Worm (Caenorhabditis elegans) whole organism, L1 larva: ENCODE results near the gene ZK643.6.

Source experiments
- C04F5.9 ChIP-seq: sonication (generic microtip); optimal IDR thresholded peaks from 2 replicates; lab custom pipeline; 2016; ENCODE audit warnings: missing genetic modification characterization, missing compliant biosample characterization
- C16A3.4 ChIP-seq: fragments of 150-350 bp; optimal IDR thresholded peaks from 2 replicates; lab custom pipeline; 2014; ENCODE audit warnings: missing biosample characterization, missing genetic modification characterization
- C34B4.2 ChIP-seq: sonication (generic microtip); optimal IDR thresholded peaks from 2 replicates; lab custom pipeline; 2017; ENCODE audit warnings: mild to moderate bottlenecking, missing genetic modification characterization, missing compliant biosample characterization
- Y116A8C.19 ChIP-seq: sonication (generic microtip); optimal IDR thresholded peaks from 2 replicates; lab custom pipeline; 2016; ENCODE audit warnings: missing compliant biosample characterization, missing genetic modification characterization, borderline replicate concordance
- alr-1 ChIP-seq: fragments of 200-800 bp; sonication (Bioruptor generic); optimal IDR thresholded peaks from 2 replicates; lab custom pipeline; 2018; ENCODE audit warnings: borderline replicate concordance, mild to moderate bottlenecking, missing genetic modification characterization, missing compliant biosample characterization
- aly-2 ChIP-seq: fragments of 150-350 bp; optimal IDR thresholded peaks from 2 replicates; lab custom pipeline; 2014; ENCODE audit warnings: missing biosample characterization, missing genetic modification characterization
- ama-1 ChIP-seq: fragments of 150-350 bp; optimal IDR thresholded peaks from 2 replicates; lab custom pipeline; 2014
- blmp-1 ChIP-seq: fragments of 150-350 bp; optimal IDR thresholded peaks from 2 replicates; lab custom pipeline; 2014; ENCODE audit warnings: missing biosample characterization, missing genetic modification characterization
- ceh-82 ChIP-seq, 3 experiments: fragments of 150-350 bp in 1 of 3; sonication (generic microtip) in 2 of 3; optimal IDR thresholded peaks; 2 replicates each; lab custom pipeline; 2014 to 2017; ENCODE audit warnings: missing biosample characterization in 3 of 3, missing genetic modification characterization in 3 of 3
- ceh-88 ChIP-seq: fragments of 200-800 bp; sonication (Bioruptor generic); IDR thresholded peaks from 2 replicates; pipeline ENCODE4 v1.3.6; 2022; ENCODE audit warnings: missing genetic modification characterization, missing compliant biosample characterization
- ceh-90 ChIP-seq: sonication (generic microtip); optimal IDR thresholded peaks from 2 replicates; lab custom pipeline; 2016; ENCODE audit warnings: missing genetic modification characterization, missing compliant biosample characterization
- dpl-1 ChIP-seq, 3 experiments: fragments of 150-350 bp in 2 of 3; sonication (generic microtip) in 1 of 3; optimal IDR thresholded peaks; 2 replicates each; lab custom pipeline; 2014 to 2017; ENCODE audit warnings: missing biosample characterization in 3 of 3, missing genetic modification characterization in 3 of 3, missing genetic modification reagents in 3 of 3
- dsc-1 ChIP-seq: sonication (generic microtip); optimal IDR thresholded peaks from 2 replicates; lab custom pipeline; 2016; ENCODE audit warnings: mild to moderate bottlenecking, missing genetic modification characterization, missing compliant biosample characterization
- efl-3 ChIP-seq: fragments of 200-800 bp; sonication (Bioruptor generic); optimal IDR thresholded peaks from 2 replicates; lab custom pipeline; 2018; ENCODE audit warnings: mild to moderate bottlenecking, missing genetic modification characterization, missing compliant biosample characterization
- elt-3 ChIP-seq, 6 experiments: fragments of 150-350 bp in 1 of 6; sonication (generic microtip); optimal IDR thresholded peaks; 2 replicates each; lab custom pipeline; 2017 to 2018; ENCODE audit warnings: missing biosample characterization in 6 of 6, missing genetic modification characterization in 6 of 6, inconsistent platforms in 1 of 6
- ets-5 ChIP-seq: fragments of 200-800 bp; sonication (Bioruptor generic); IDR thresholded peaks from 2 replicates; pipeline ENCODE4 v1.3.6; 2022; ENCODE audit warnings: missing genetic modification characterization, missing compliant biosample characterization
- fkh-10 ChIP-seq: sonication (generic microtip); optimal IDR thresholded peaks from 2 replicates; lab custom pipeline; 2017; ENCODE audit warnings: missing biosample characterization, missing genetic modification reagents, missing genetic modification characterization
- fkh-8 ChIP-seq: sonication (generic microtip); optimal IDR thresholded peaks from 2 replicates; lab custom pipeline; 2016; ENCODE audit warnings: mild to moderate bottlenecking, missing genetic modification characterization, missing compliant biosample characterization
- hlh-17 ChIP-seq: fragments of 200-800 bp; sonication (Bioruptor generic); optimal IDR thresholded peaks from 2 replicates; lab custom pipeline; 2018; ENCODE audit warnings: missing genetic modification characterization, mild to moderate bottlenecking, missing compliant biosample characterization, moderate library complexity, borderline replicate concordance
- irx-1 ChIP-seq: sonication (generic microtip); optimal IDR thresholded peaks from 2 replicates; lab custom pipeline; 2016; ENCODE audit warnings: missing genetic modification characterization, missing compliant biosample characterization
- isw-1 ChIP-seq: fragments of 200-800 bp; sonication (Bioruptor generic); IDR thresholded peaks from 2 replicates; pipeline ENCODE4 v1.3.6; 2022; ENCODE audit warnings: missing genetic modification characterization, missing compliant biosample characterization
- lin-14 ChIP-seq: fragments of 200-800 bp; sonication (Bioruptor generic); optimal IDR thresholded peaks from 2 replicates; lab custom pipeline; 2018; ENCODE audit warnings: mild to moderate bottlenecking, missing genetic modification characterization, moderate library complexity, missing compliant biosample characterization
- lin-15B ChIP-seq: fragments of 150-350 bp; sonication (generic microtip); optimal IDR thresholded peaks from 3 replicates; lab custom pipeline; 2014; ENCODE audit warnings: missing biosample characterization, missing genetic modification characterization
- lin-35 ChIP-seq, 2 experiments: fragments of 150-350 bp; optimal IDR thresholded peaks; 2 replicates each; lab custom pipeline; 2014; ENCODE audit warnings: missing biosample characterization in 2 of 2, missing genetic modification characterization in 2 of 2, missing genetic modification reagents in 2 of 2
- lin-39 ChIP-seq: fragments of 150-350 bp; optimal IDR thresholded peaks from 2 replicates; lab custom pipeline; 2014; ENCODE audit warnings: missing biosample characterization, missing genetic modification reagents, missing genetic modification characterization
- lir-3 ChIP-seq: sonication (generic microtip); optimal IDR thresholded peaks from 2 replicates; lab custom pipeline; 2016; ENCODE audit warnings: mild to moderate bottlenecking, missing genetic modification characterization, moderate library complexity, missing compliant biosample characterization; ENCODE audit not compliant: poor library complexity
- mdl-1 ChIP-seq, 2 experiments: fragments of 150-350 bp; optimal IDR thresholded peaks; 2 replicates each; lab custom pipeline; 2014 to 2017; ENCODE audit warnings: missing biosample characterization in 2 of 2, missing genetic modification characterization in 2 of 2, inconsistent platforms in 1 of 2
- mep-1 ChIP-seq: fragments of 150-350 bp; optimal IDR thresholded peaks from 2 replicates; lab custom pipeline; 2014; ENCODE audit warnings: missing biosample characterization, missing genetic modification characterization
- nhr-20 ChIP-seq: sonication (generic microtip); optimal IDR thresholded peaks from 2 replicates; lab custom pipeline; 2016; ENCODE audit warnings: mild to moderate bottlenecking, missing genetic modification characterization, missing compliant biosample characterization
- nhr-47 ChIP-seq: sonication (generic microtip); optimal IDR thresholded peaks from 2 replicates; lab custom pipeline; 2016; ENCODE audit warnings: mild to moderate bottlenecking, missing genetic modification characterization, moderate library complexity, missing compliant biosample characterization
- nhr-71 ChIP-seq: sonication (generic microtip); optimal IDR thresholded peaks from 2 replicates; lab custom pipeline; 2016; ENCODE audit warnings: mild to moderate bottlenecking, missing genetic modification characterization, moderate library complexity, missing compliant biosample characterization
- nhr-85 ChIP-seq: sonication (generic microtip); peaks from one replicate; lab custom pipeline; 2016; ENCODE audit warnings: missing genetic modification characterization, inconsistent platforms, missing compliant biosample characterization
- nhr-90 ChIP-seq: sonication (generic microtip); optimal IDR thresholded peaks from 2 replicates; lab custom pipeline; 2016; ENCODE audit warnings: mild to moderate bottlenecking, missing genetic modification characterization, missing compliant biosample characterization; ENCODE audit not compliant: poor library complexity
- pag-3 ChIP-seq: sonication (generic microtip); optimal IDR thresholded peaks from 2 replicates; lab custom pipeline; 2017; ENCODE audit warnings: missing genetic modification characterization, mild to moderate bottlenecking, missing compliant biosample characterization, antibody characterized with exemption, borderline replicate concordance; ENCODE audit not compliant: insufficient read depth
- pax-3 ChIP-seq: fragments of 200-800 bp; sonication (Bioruptor generic); optimal IDR thresholded peaks from 2 replicates; lab custom pipeline; 2018; ENCODE audit warnings: mild to moderate bottlenecking, missing genetic modification characterization, moderate library complexity, missing compliant biosample characterization
- skn-1 ChIP-seq: fragments of 150-350 bp; optimal IDR thresholded peaks from 2 replicates; lab custom pipeline; 2014; ENCODE audit warnings: missing biosample characterization, missing genetic modification characterization
- snu-23 ChIP-seq: sonication (generic microtip); optimal IDR thresholded peaks from 2 replicates; lab custom pipeline; 2016; ENCODE audit warnings: missing genetic modification characterization, missing compliant biosample characterization
- sox-4 ChIP-seq: sonication (generic microtip); optimal IDR thresholded peaks from 2 replicates; lab custom pipeline; 2016; ENCODE audit warnings: missing genetic modification characterization, missing compliant biosample characterization
- sptf-1 ChIP-seq: fragments of 150-350 bp; optimal IDR thresholded peaks from 2 replicates; lab custom pipeline; 2014; ENCODE audit warnings: missing biosample characterization, missing genetic modification characterization
- sup-37 ChIP-seq: fragments of 200-800 bp; sonication (Bioruptor generic); optimal IDR thresholded peaks from 2 replicates; lab custom pipeline; 2018; ENCODE audit warnings: mild to moderate bottlenecking, missing genetic modification characterization, missing compliant biosample characterization
- tbx-2 ChIP-seq: sonication (generic microtip); optimal IDR thresholded peaks from 2 replicates; lab custom pipeline; 2016; ENCODE audit warnings: missing genetic modification characterization, missing compliant biosample characterization
- unc-130 ChIP-seq: fragments of 150-350 bp; optimal IDR thresholded peaks from 2 replicates; lab custom pipeline; 2017; ENCODE audit warnings: missing biosample characterization, missing genetic modification characterization, inconsistent platforms
- unc-30 ChIP-seq: sonication (generic microtip); optimal IDR thresholded peaks from 2 replicates; lab custom pipeline; 2017; ENCODE audit warnings: missing biosample characterization, missing genetic modification characterization
- unc-86 ChIP-seq: sonication (generic microtip); optimal IDR thresholded peaks from 2 replicates; lab custom pipeline; 2016; ENCODE audit warnings: missing genetic modification characterization, missing compliant biosample characterization
- xbp-1 ChIP-seq: sonication (generic microtip); optimal IDR thresholded peaks from 2 replicates; lab custom pipeline; 2016; ENCODE audit warnings: missing genetic modification characterization, missing compliant biosample characterization
- zag-1 ChIP-seq: fragments of 150-350 bp; optimal IDR thresholded peaks from 2 replicates; lab custom pipeline; 2014; ENCODE audit warnings: missing biosample characterization, missing genetic modification characterization
- ztf-4 ChIP-seq: fragments of 150-350 bp; optimal IDR thresholded peaks from 2 replicates; lab custom pipeline; 2014; ENCODE audit warnings: missing biosample characterization, missing genetic modification characterization

Gene ZK643.6

DNA sequence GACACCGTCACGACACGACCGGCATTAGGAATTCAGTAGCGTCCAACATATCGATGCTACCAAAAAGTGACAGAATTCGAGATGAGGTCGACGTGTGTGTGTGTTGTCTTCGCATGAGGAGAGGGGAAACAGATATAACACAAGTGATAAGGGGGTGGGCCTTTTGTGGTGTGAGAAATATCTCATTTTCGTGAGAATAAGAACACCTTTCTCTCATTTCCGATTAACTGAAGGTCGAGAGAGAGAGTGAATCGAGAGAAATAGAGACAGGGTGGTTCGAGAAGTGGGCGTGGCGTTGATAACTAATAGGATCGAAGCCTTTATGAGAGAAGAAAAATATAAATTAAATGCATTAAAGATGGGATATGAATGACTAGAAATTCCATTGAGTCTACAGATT lies 22.6 kb upstream of the ZK643.6 start:
- no peak for TF ChIP-seq ceh-90 (tag; lab: Kevin White, UChicago)
- no peak for TF ChIP-seq lin-15B
- no peak for TF ChIP-seq C34B4.2 (tag; lab: Kevin White, UChicago)
- TF ChIP-seq C04F5.9 (tag; lab: Kevin White, UChicago): no peak
- TF ChIP-seq unc-86 (tag; lab: Kevin White, UChicago): peak; percentile 52
- no peak for TF ChIP-seq irx-1 (tag; lab: Kevin White, UChicago)
- peak; percentile 59 for TF ChIP-seq lin-14 (GFP tag; lab: Kevin White, UChicago)
- TF ChIP-seq xbp-1 (tag; lab: Kevin White, UChicago): no peak
- TF ChIP-seq nhr-85 (tag; lab: Kevin White, UChicago): no peak
- TF ChIP-seq pax-3 (tag; lab: Kevin White, UChicago): no peak
- TF ChIP-seq snu-23 (GFP tag; lab: Kevin White, UChicago): peak; percentile 33
- no peak for TF ChIP-seq lin-39 (tag; lab: Kevin White, UChicago)
- peak in 3 of 6 experiments; percentile 38 to 69 (median 51) for TF ChIP-seq elt-3 (tag; optimal IDR thresholded peaks at IDR 0.05; lab: Kevin White, UChicago)
- TF ChIP-seq Y116A8C.19 (tag; lab: Kevin White, UChicago): no peak
- TF ChIP-seq nhr-71 (tag; lab: Kevin White, UChicago): peak; percentile 29
- TF ChIP-seq C16A3.4 (tag; lab: Kevin White, UChicago): no peak
- TF ChIP-seq isw-1: no peak
- TF ChIP-seq pag-3 (tag; lab: Kevin White, UChicago): no peak
- no peak for TF ChIP-seq tbx-2 (tag; lab: Kevin White, UChicago)
- no peak for TF ChIP-seq ama-1 (lab: Kevin White, UChicago)
- no peak for TF ChIP-seq ets-5 (GFP tag; lab: Robert Waterston, UW)
- no peak for TF ChIP-seq sptf-1
- TF ChIP-seq mep-1 (tag; lab: Kevin White, UChicago): no peak
- TF ChIP-seq dsc-1 (tag; lab: Kevin White, UChicago): peak; percentile 34
- no peak for TF ChIP-seq skn-1 (tag; lab: Kevin White, UChicago)
- no peak for TF ChIP-seq ztf-4 (tag; lab: Kevin White, UChicago)
- TF ChIP-seq nhr-20 (tag; lab: Kevin White, UChicago): no peak
- no peak for TF ChIP-seq nhr-90 (tag; lab: Kevin White, UChicago)
- no peak for TF ChIP-seq unc-130
- no peak for TF ChIP-seq sox-4 (tag; lab: Kevin White, UChicago)
- TF ChIP-seq aly-2 (tag; lab: Kevin White, UChicago): no peak
- no peak for TF ChIP-seq alr-1 (tag; lab: Kevin White, UChicago)
- TF ChIP-seq blmp-1 (tag; lab: Kevin White, UChicago): peak; percentile 83

DNA sequence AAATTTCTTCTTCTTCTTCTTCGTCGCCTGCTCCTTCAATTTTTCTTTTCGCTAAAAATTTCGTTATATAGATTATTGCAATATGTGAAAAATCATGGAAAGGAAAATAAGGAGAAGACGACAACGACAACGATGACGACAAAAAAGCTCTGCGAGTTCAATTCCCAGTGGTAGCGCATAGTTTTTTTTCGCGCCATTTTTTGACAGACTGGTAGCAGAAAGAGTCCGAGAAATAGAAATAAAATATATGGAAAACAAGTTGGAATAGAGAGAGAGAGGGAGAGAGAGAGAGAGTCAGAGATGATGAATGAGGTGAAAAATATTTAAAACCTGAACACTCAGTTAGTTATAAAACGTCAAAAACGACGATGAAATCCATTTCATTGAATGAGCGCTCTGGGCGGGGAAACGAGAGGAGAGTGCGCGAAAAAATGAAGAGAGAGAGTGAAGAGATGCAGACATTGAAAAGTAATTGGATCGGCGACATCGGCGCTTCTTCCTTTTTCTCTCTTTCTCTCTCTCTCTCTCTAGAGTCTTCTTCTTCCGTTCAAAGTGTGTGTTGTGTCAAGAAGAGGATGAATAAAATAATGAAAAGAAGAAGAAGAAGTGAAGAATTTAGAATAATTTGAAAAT lies 21.4 kb upstream of the ZK643.6 start, which contains the start of gene pde-2:
TSS of gene pde-2 (minus strand) at position 51 of the 633 bp plus-strand sequence.
- TF ChIP-seq xbp-1 (tag; lab: Kevin White, UChicago): peak; percentile 28
- peak; percentile 63 for TF ChIP-seq fkh-10 (GFP tag; lab: Kevin White, UChicago)
- TF ChIP-seq hlh-17 (GFP tag; lab: Kevin White, UChicago): no peak
- peak; percentile 8 to 45 for TF ChIP-seq lin-35 (GFP tag; optimal IDR thresholded peaks at IDR 0.05; lab: Kevin White, UChicago)
- TF ChIP-seq nhr-71 (tag; lab: Kevin White, UChicago): peak; percentile 68
- no peak for TF ChIP-seq efl-3 (GFP tag; lab: Kevin White, UChicago)
- TF ChIP-seq ceh-88: no peak
- TF ChIP-seq alr-1 (tag; lab: Kevin White, UChicago): no peak
- TF ChIP-seq fkh-8 (tag; lab: Kevin White, UChicago): peak; percentile 18
- TF ChIP-seq nhr-47: peak; percentile 58
- TF ChIP-seq pax-3 (tag; lab: Kevin White, UChicago): no peak
- peak; percentile 54 for TF ChIP-seq tbx-2 (tag; lab: Kevin White, UChicago)
- TF ChIP-seq ztf-4 (tag; lab: Kevin White, UChicago): peak; percentile 33
- TF ChIP-seq ceh-90 (tag; lab: Kevin White, UChicago): no peak
- peak; percentile 89 for TF ChIP-seq lin-14 (GFP tag; lab: Kevin White, UChicago)
- TF ChIP-seq mep-1 (tag; lab: Kevin White, UChicago): peak; percentile 78
- no peak for TF ChIP-seq unc-30 (tag; lab: Kevin White, UChicago)
- peak; percentile 39 for TF ChIP-seq lir-3 (tag; lab: Kevin White, UChicago)
- no peak for TF ChIP-seq zag-1 (tag; lab: Kevin White, UChicago)
- peak; percentile 5 for TF ChIP-seq unc-86 (tag; lab: Kevin White, UChicago)
- peak; percentile 14 for TF ChIP-seq C16A3.4 (tag; lab: Kevin White, UChicago)
- no peak for TF ChIP-seq sup-37 (GFP tag; lab: Kevin White, UChicago)
- TF ChIP-seq irx-1 (tag; lab: Kevin White, UChicago): no peak
- TF ChIP-seq isw-1: no peak
- TF ChIP-seq ceh-82 (tag; optimal IDR thresholded peaks at IDR 0.05; lab: Kevin White, UChicago): peak in 2 of 3 experiments; percentile 34 to 37
- no peak for TF ChIP-seq elt-3 (tag; optimal IDR thresholded peaks at IDR 0.05; lab: Kevin White, UChicago)
- peak; percentile 60 for TF ChIP-seq snu-23 (GFP tag; lab: Kevin White, UChicago)
- no peak for TF ChIP-seq lin-15B
- peak; percentile 47 for TF ChIP-seq skn-1 (tag; lab: Kevin White, UChicago)
- peak; percentile 18 to 37 (median 26) for TF ChIP-seq dpl-1 (GFP tag; optimal IDR thresholded peaks at IDR 0.05; lab: Kevin White, UChicago)
- peak in 1 of 2 experiments; percentile 32 for TF ChIP-seq mdl-1 (tag; optimal IDR thresholded peaks at IDR 0.05; lab: Kevin White, UChicago)
